Worm (Caenorhabditis elegans): ENCODE data around the gene clec-156.

DNA sequence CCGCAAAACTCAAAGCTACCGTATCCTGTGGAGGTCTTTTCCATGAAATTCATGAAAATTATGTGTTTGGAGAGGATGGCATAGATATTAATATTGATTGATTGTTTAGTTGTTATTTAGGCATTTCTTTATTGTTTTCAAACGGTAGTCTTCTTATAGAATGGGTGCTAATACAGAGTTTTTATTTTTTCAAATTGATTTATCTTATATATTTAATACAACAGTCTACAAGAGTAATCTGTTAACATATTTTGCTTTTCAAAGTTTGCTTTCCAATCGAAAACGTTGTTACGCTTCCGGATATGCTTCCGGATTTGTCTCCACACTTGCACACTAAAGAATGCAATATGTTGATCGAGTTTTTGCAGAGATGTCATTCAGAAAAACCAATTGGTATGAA, 24.7 kb upstream of the clec-156 start, which contains the start of gene C35D10.17:
- TF ChIP-seq fos-1 (tag; optimal IDR thresholded peaks at IDR 0.05) (no peak), madf-9 (GFP tag; conservative IDR thresholded peaks at IDR 0.05) (no peak), ceh-44 (GFP tag; IDR thresholded peaks at IDR 0.05) (no peak), madf-5 (GFP tag; IDR thresholded peaks at IDR 0.05) (no peak), lir-3 (tag; optimal IDR thresholded peaks at IDR 0.05) (no peak), ama-1 (optimal IDR thresholded peaks at IDR 0.05) (no peak), nhr-11 (tag; optimal IDR thresholded peaks at IDR 0.05) (no peak), egl-27 (tag; optimal IDR thresholded peaks at IDR 0.05) (no peak), snpc-4 (tag; optimal IDR thresholded peaks at IDR 0.05) (no peak), sdz-12 (GFP tag; optimal IDR thresholded peaks at IDR 0.05) (no peak), D1046.2 (GFP tag; IDR thresholded peaks at IDR 0.05) (no peak), nhr-77 (tag; optimal IDR thresholded peaks at IDR 0.05) (no peak), ceh-28 (tag; optimal IDR thresholded peaks at IDR 0.05) (no peak)

Data from whole organism, L4 larva.